Fruit fly (Drosophila melanogaster) whole organism, embryonic: ENCODE measurements around the gene Orco.
A peak's percentile ranks its signal among the peaks of the same experiment; 100 is the strongest.

Source experiments
- Blimp-1 ChIP-seq: fragments of 200-800 bp; sonication (Bioruptor generic); optimal IDR thresholded peaks from 3 replicates; lab custom pipeline; 2018; ENCODE audit warnings: missing biosample characterization, missing genetic modification characterization, mild to moderate bottlenecking, moderate library complexity, missing genetic modification reagents
- CG10543 ChIP-seq: fragments of 200-800 bp; sonication (Bioruptor generic); optimal IDR thresholded peaks from 3 replicates; lab custom pipeline; 2017; ENCODE audit warnings: missing biosample characterization, mild to moderate bottlenecking, missing genetic modification characterization, moderate library complexity
- CG10654 ChIP-seq: fragments of 200-800 bp; sonication (Bioruptor generic); optimal IDR thresholded peaks from 2 replicates; lab custom pipeline; 2016; ENCODE audit warnings: missing biosample characterization, missing genetic modification characterization
- CG11247 ChIP-seq: fragments of 200-800 bp; sonication (Bioruptor generic); IDR thresholded peaks from 2 replicates; pipeline ENCODE4 v1.3.6; 2022; ENCODE audit warnings: missing biosample characterization, missing genetic modification characterization
- CG12104 ChIP-seq: fragments of 200-800 bp; sonication (Bioruptor generic); optimal IDR thresholded peaks from 3 replicates; lab custom pipeline; 2016; ENCODE audit warnings: missing biosample characterization, missing genetic modification characterization
- CG14441 ChIP-seq: fragments of 200-800 bp; sonication (Bioruptor generic); IDR thresholded peaks from 2 replicates; pipeline ENCODE4 v1.3.6; 2022; ENCODE audit warnings: missing biosample characterization, missing genetic modification characterization
- CG15011 ChIP-seq: fragments of 200-800 bp; sonication (Bioruptor generic); optimal IDR thresholded peaks from 3 replicates; lab custom pipeline; 2018; ENCODE audit warnings: missing biosample characterization, mild to moderate bottlenecking, missing genetic modification characterization
- CG15269 ChIP-seq: fragments of 200-800 bp; sonication (Bioruptor generic); optimal IDR thresholded peaks from 2 replicates; lab custom pipeline; 2018; ENCODE audit warnings: missing biosample characterization, mild to moderate bottlenecking, missing genetic modification characterization, moderate library complexity
- CG15514 ChIP-seq: fragments of 200-800 bp; sonication (Bioruptor generic); optimal IDR thresholded peaks from 3 replicates; lab custom pipeline; 2017; ENCODE audit warnings: missing biosample characterization, missing genetic modification characterization, mild to moderate bottlenecking, moderate library complexity, missing genetic modification reagents
- CG16813 ChIP-seq: fragments of 200-800 bp; sonication (Bioruptor generic); IDR thresholded peaks from 3 replicates; pipeline ENCODE4 v1.3.6; 2022; ENCODE audit warnings: missing biosample characterization, missing genetic modification characterization; ENCODE audit not compliant: partially characterized antibody
- CG17568 ChIP-seq: fragments of 200-800 bp; sonication (Bioruptor generic); optimal IDR thresholded peaks from 2 replicates; lab custom pipeline; 2018; ENCODE audit warnings: missing biosample characterization, mild to moderate bottlenecking, missing genetic modification characterization, moderate library complexity
- CG2202 ChIP-seq: fragments of 200-800 bp; sonication (Bioruptor generic); optimal IDR thresholded peaks from 2 replicates; lab custom pipeline; 2018; ENCODE audit warnings: missing biosample characterization, mild to moderate bottlenecking, missing genetic modification characterization
- CG43689 ChIP-seq: fragments of 200-800 bp; sonication (Bioruptor generic); IDR thresholded peaks from 2 replicates; pipeline ENCODE4 v1.3.6; 2022; ENCODE audit warnings: missing biosample characterization, missing genetic modification characterization
- CG4404 ChIP-seq: fragments of 200-800 bp; sonication (Bioruptor generic); IDR thresholded peaks from 2 replicates; pipeline ENCODE4 v1.3.6; 2022; ENCODE audit warnings: missing biosample characterization, missing genetic modification characterization
- CG4617 ChIP-seq: fragments of 200-800 bp; sonication (Bioruptor generic); optimal IDR thresholded peaks from 3 replicates; lab custom pipeline; 2016; ENCODE audit warnings: missing biosample characterization, missing genetic modification characterization, borderline replicate concordance
- CG4730 ChIP-seq: fragments of 200-800 bp; sonication (Bioruptor generic); IDR thresholded peaks from 2 replicates; pipeline ENCODE4 v1.3.6; 2022; ENCODE audit warnings: missing biosample characterization, missing genetic modification characterization
- CG4820 ChIP-seq: fragments of 200-800 bp; sonication (Bioruptor generic); optimal IDR thresholded peaks from 3 replicates; lab custom pipeline; 2016; ENCODE audit warnings: missing biosample characterization, missing genetic modification characterization
- CG5180 ChIP-seq: fragments of 200-800 bp; sonication (Bioruptor generic); optimal IDR thresholded peaks from 3 replicates; lab custom pipeline; 2017; ENCODE audit warnings: missing biosample characterization, missing genetic modification characterization, mild to moderate bottlenecking, moderate library complexity, missing genetic modification reagents
- CG6254 ChIP-seq: fragments of 200-800 bp; sonication (Bioruptor generic); optimal IDR thresholded peaks from 3 replicates; lab custom pipeline; 2017; ENCODE audit warnings: mild to moderate bottlenecking, missing biosample characterization, missing genetic modification reagents, missing genetic modification characterization
- CG7556 ChIP-seq: fragments of 200-800 bp; sonication (Bioruptor generic); optimal IDR thresholded peaks from 2 replicates; lab custom pipeline; 2017; ENCODE audit warnings: missing biosample characterization, mild to moderate bottlenecking, missing genetic modification characterization
- CG8281 ChIP-seq: fragments of 200-800 bp; sonication (Bioruptor generic); optimal IDR thresholded peaks from 2 replicates; lab custom pipeline; 2018; ENCODE audit warnings: missing biosample characterization, mild to moderate bottlenecking, missing genetic modification characterization, moderate library complexity
- CG8359 ChIP-seq: fragments of 200-800 bp; sonication (Bioruptor generic); optimal IDR thresholded peaks from 2 replicates; lab custom pipeline; 2017; ENCODE audit warnings: missing biosample characterization, mild to moderate bottlenecking, missing genetic modification characterization, borderline replicate concordance
- CG8388 ChIP-seq: fragments of 200-800 bp; sonication (Bioruptor generic); optimal IDR thresholded peaks from 2 replicates; lab custom pipeline; 2019; ENCODE audit warnings: missing biosample characterization, mild to moderate bottlenecking, missing genetic modification characterization, moderate library complexity
- CG8944 ChIP-seq: fragments of 200-800 bp; sonication (Bioruptor generic); optimal IDR thresholded peaks from 3 replicates; lab custom pipeline; 2016; ENCODE audit warnings: missing biosample characterization, missing genetic modification characterization
- CG9727 ChIP-seq: fragments of 200-800 bp; sonication (Bioruptor generic); optimal IDR thresholded peaks from 3 replicates; lab custom pipeline; 2017; ENCODE audit warnings: missing biosample characterization, mild to moderate bottlenecking, missing genetic modification characterization
- CG9876 ChIP-seq: fragments of 200-800 bp; sonication (Bioruptor generic); optimal IDR thresholded peaks from 2 replicates; lab custom pipeline; 2016; ENCODE audit warnings: missing biosample characterization, missing genetic modification characterization
- E2f1 ChIP-seq: fragments of 200-800 bp; sonication (Bioruptor generic); IDR thresholded peaks from 2 replicates; pipeline ENCODE4 v1.3.6; 2022; ENCODE audit warnings: missing biosample characterization, missing genetic modification characterization
- Gsc ChIP-seq: fragments of 200-800 bp; sonication (Bioruptor generic); IDR thresholded peaks from 2 replicates; pipeline ENCODE4 v1.3.6; 2022; ENCODE audit warnings: missing biosample characterization, missing genetic modification characterization
- HHEX ChIP-seq: fragments of 200-800 bp; sonication (Bioruptor generic); optimal IDR thresholded peaks from 3 replicates; lab custom pipeline; 2017; ENCODE audit warnings: missing biosample characterization, mild to moderate bottlenecking, missing genetic modification characterization, missing genetic modification reagents
- HLH3B ChIP-seq: fragments of 200-800 bp; sonication (Bioruptor generic); IDR thresholded peaks from 2 replicates; pipeline ENCODE4 v1.3.6; 2022; ENCODE audit warnings: missing biosample characterization, missing genetic modification characterization
- HmgZ ChIP-seq: fragments of 200-800 bp; sonication (Bioruptor generic); optimal IDR thresholded peaks from 2 replicates; lab custom pipeline; 2018; ENCODE audit warnings: missing biosample characterization, mild to moderate bottlenecking, missing genetic modification characterization
- MTF-1 ChIP-seq: fragments of 200-800 bp; sonication (Bioruptor generic); optimal IDR thresholded peaks from 2 replicates; lab custom pipeline; 2018; ENCODE audit warnings: missing biosample characterization, mild to moderate bottlenecking, missing genetic modification characterization, borderline replicate concordance
- Ptx1 ChIP-seq: fragments of 200-800 bp; sonication (Bioruptor generic); IDR thresholded peaks from 2 replicates; pipeline ENCODE4 v1.3.6; 2022; ENCODE audit warnings: missing biosample characterization, missing genetic modification characterization
- Tbp ChIP-seq: fragments of >200 bp; optimal IDR thresholded peaks from 2 replicates; lab custom pipeline; 2018; ENCODE audit warnings: missing biosample characterization, missing genetic modification characterization
- ab ChIP-seq: fragments of 200-800 bp; sonication (Bioruptor generic); optimal IDR thresholded peaks from 2 replicates; lab custom pipeline; 2016; ENCODE audit warnings: missing biosample characterization, missing genetic modification characterization
- btn ChIP-seq: fragments of 200-800 bp; sonication (Bioruptor generic); optimal IDR thresholded peaks from 2 replicates; lab custom pipeline; 2016; ENCODE audit warnings: missing biosample characterization, missing genetic modification characterization
- crc ChIP-seq: fragments of 200-800 bp; sonication (Bioruptor generic); optimal IDR thresholded peaks from 2 replicates; lab custom pipeline; 2016; ENCODE audit warnings: missing biosample characterization, missing genetic modification characterization
- cwo ChIP-seq: fragments of 200-800 bp; sonication (Bioruptor generic); optimal IDR thresholded peaks from 3 replicates; lab custom pipeline; 2017; ENCODE audit warnings: missing biosample characterization, missing genetic modification characterization, mild to moderate bottlenecking, moderate library complexity, missing genetic modification reagents
- eve ChIP-seq, 2 experiments: fragments of >200 bp; optimal IDR thresholded peaks; 2 replicates each; lab custom pipeline; 2017; ENCODE audit warnings: missing biosample characterization in 2 of 2, missing genetic modification characterization in 2 of 2
- fd3F ChIP-seq: fragments of 200-800 bp; sonication (Bioruptor generic); optimal IDR thresholded peaks from 2 replicates; lab custom pipeline; 2018; ENCODE audit warnings: missing biosample characterization, mild to moderate bottlenecking, missing genetic modification characterization, moderate library complexity
- hth ChIP-seq: fragments of >200 bp; optimal IDR thresholded peaks from 2 replicates; lab custom pipeline; 2017; ENCODE audit warnings: inconsistent platforms
- lola ChIP-seq, 3 experiments: fragments of >200 bp in 2 of 3; fragments of 200-800 bp in 1 of 3; sonication (Bioruptor generic) in 1 of 3; optimal IDR thresholded peaks; 2 replicates each; lab custom pipeline; 2017 to 2019; ENCODE audit warnings: missing biosample characterization in 3 of 3, missing genetic modification characterization in 3 of 3, mild to moderate bottlenecking in 1 of 3, moderate library complexity in 1 of 3
- maf-S ChIP-seq: fragments of 200-800 bp; sonication (Bioruptor generic); optimal IDR thresholded peaks from 2 replicates; lab custom pipeline; 2016; ENCODE audit warnings: missing biosample characterization, missing genetic modification characterization
- oc ChIP-seq: fragments of 200-800 bp; sonication (Bioruptor generic); optimal IDR thresholded peaks from 2 replicates; lab custom pipeline; 2018; ENCODE audit warnings: missing biosample characterization, mild to moderate bottlenecking, missing genetic modification characterization, moderate library complexity
- prd ChIP-seq, 3 experiments: fragments of >200 bp in 2 of 3; fragments of 200-800 bp in 1 of 3; sonication (Bioruptor generic) in 1 of 3; optimal IDR thresholded peaks in 2 of 3; IDR thresholded peaks in 1 of 3; 2 replicates in 2 of 3; 3 replicates in 1 of 3; pipeline versions ENCODE4 v1.3.6 to Lab custom; 2017 to 2022; ENCODE audit warnings: missing biosample characterization in 1 of 3, missing genetic modification characterization in 1 of 3
- pum ChIP-seq: fragments of 200-800 bp; sonication (Bioruptor generic); optimal IDR thresholded peaks from 2 replicates; lab custom pipeline; 2016; ENCODE audit warnings: missing biosample characterization, missing genetic modification characterization
- pzg ChIP-seq: fragments of 200-800 bp; sonication (Bioruptor generic); optimal IDR thresholded peaks from 3 replicates; lab custom pipeline; 2018; ENCODE audit warnings: missing biosample characterization, mild to moderate bottlenecking, missing genetic modification characterization, moderate library complexity
- tio ChIP-seq: fragments of 200-800 bp; sonication (Bioruptor generic); optimal IDR thresholded peaks from 2 replicates; lab custom pipeline; 2017; ENCODE audit warnings: missing biosample characterization, missing genetic modification characterization, inconsistent platforms
- tx ChIP-seq: fragments of 200-800 bp; sonication (Bioruptor generic); optimal IDR thresholded peaks from 2 replicates; lab custom pipeline; 2016; ENCODE audit warnings: missing biosample characterization, missing genetic modification characterization
- usp ChIP-seq: fragments of >200 bp; optimal IDR thresholded peaks from 2 replicates; lab custom pipeline; 2017; ENCODE audit warnings: missing biosample characterization, missing genetic modification characterization
- yki ChIP-seq: fragments of >200 bp; optimal IDR thresholded peaks from 3 replicates; lab custom pipeline; 2018

Gene Orco

dm6 chr3R:5412987-5413386, 781 bp upstream of the Orco start (continued):
- TF ChIP-seq CG2202 (no peak), Blimp-1 (peak; percentile 30), CG14441 (GFP tag; lab: Robert Waterston, UW) (no peak), tio (peak; percentile 35), oc (tag; lab: Kevin White, UChicago) (no peak), pzg (GFP tag; lab: Kevin White, UChicago) (no peak), CG11247 (no peak), fd3F (GFP tag; lab: Kevin White, UChicago) (peak; percentile 25), CG7556 (GFP tag; lab: Kevin White, UChicago) (peak; percentile 75), CG8944 (GFP tag; lab: Kevin White, UChicago) (no peak), tx (no peak), Ptx1 (GFP tag; lab: Robert Waterston, UW) (no peak), CG16813 (no peak), CG8388 (GFP tag; lab: Kevin White, UChicago) (peak; percentile 11), CG5180 (peak; percentile 12), HLH3B (GFP tag; lab: Robert Waterston, UW) (peak; percentile 23; the same call in 1 of the 2 replicates), crc (GFP tag; lab: Kevin White, UChicago) (no peak), lola (GFP tag; optimal IDR thresholded peaks at IDR 0.05; lab: Kevin White, UChicago) (no peak), usp (GFP tag; lab: Kevin White, UChicago) (no peak), CG12104 (peak; percentile 11), E2f1 (no peak), CG10543 (peak; percentile 16), Tbp (no peak), hth (lab: Kevin White, UChicago) (no peak), maf-S (GFP tag; lab: Kevin White, UChicago) (no peak), CG6254 (no peak), CG15514 (GFP tag; lab: Kevin White, UChicago) (peak; percentile 1), HHEX (GFP tag; lab: Kevin White, UChicago) (peak; percentile 47), CG43689 (GFP tag; lab: Robert Waterston, UW) (no peak), prd (optimal IDR thresholded peaks at IDR 0.05; lab: Kevin White, UChicago) (no peak), prd (GFP tag; IDR thresholded peaks at IDR 0.05; lab: Robert Waterston, UW) (peak; percentile 51; the same call in 2 of the 3 replicates), btn (GFP tag; lab: Kevin White, UChicago) (no peak), CG4730 (GFP tag; lab: Robert Waterston, UW) (no peak), CG9727 (GFP tag; lab: Kevin White, UChicago) (peak; percentile 74), yki (lab: Kevin White, UChicago) (no peak), ab (no peak), CG4820 (GFP tag; lab: Kevin White, UChicago) (no peak), CG4617 (GFP tag; lab: Kevin White, UChicago) (no peak), CG15269 (tag; lab: Kevin White, UChicago) (peak; percentile 58), CG8359 (GFP tag; lab: Kevin White, UChicago) (no peak), CG4404 (no peak), CG10654 (GFP tag; lab: Kevin White, UChicago) (peak; percentile 15), cwo (GFP tag; lab: Kevin White, UChicago) (peak; percentile 50), Gsc (no peak), CG15011 (GFP tag; lab: Kevin White, UChicago) (peak; percentile 5), HmgZ (tag; lab: Kevin White, UChicago) (no peak), CG17568 (GFP tag; lab: Kevin White, UChicago) (no peak), pum (GFP tag; lab: Kevin White, UChicago) (no peak), CG9876 (GFP tag; lab: Kevin White, UChicago) (no peak), eve (GFP tag; optimal IDR thresholded peaks at IDR 0.05; lab: Kevin White, UChicago) (no peak), MTF-1 (no peak), CG8281 (tag; lab: Kevin White, UChicago) (peak; percentile 9)
